Worm (Caenorhabditis elegans) whole organism, young adult: ENCODE data around the gene gst-18.

Experiments
- C06A6.2 ChIP-seq: fragments of 200-800 bp; sonication (Bioruptor generic); conservative IDR thresholded peaks from 2 replicates; pipeline ENCODE4 v1.3.6; 2022; ENCODE audit warnings: missing genetic modification characterization, missing compliant biosample characterization
- ZK185.1 ChIP-seq: sonication (generic microtip); optimal IDR thresholded peaks from 2 replicates; lab custom pipeline; 2016; ENCODE audit warnings: mild to moderate bottlenecking, missing genetic modification characterization, missing compliant biosample characterization; ENCODE audit not compliant: poor library complexity, severe bottlenecking
- dpl-1 ChIP-seq: fragments of 150-350 bp; optimal IDR thresholded peaks from 2 replicates; lab custom pipeline; 2014; ENCODE audit warnings: missing biosample characterization, missing genetic modification reagents, missing genetic modification characterization
- fkh-3 ChIP-seq: sonication (generic microtip); optimal IDR thresholded peaks from 2 replicates; lab custom pipeline; 2016; ENCODE audit warnings: mild to moderate bottlenecking, missing genetic modification characterization, missing compliant biosample characterization
- hrde-1 ChIP-seq: sonication (generic microtip); optimal IDR thresholded peaks from 2 replicates; lab custom pipeline; 2016; ENCODE audit warnings: missing genetic modification characterization, mild to moderate bottlenecking, missing compliant biosample characterization, moderate library complexity, missing genotype, missing genetic modification reagents, borderline replicate concordance
- lin-35 ChIP-seq, 3 experiments: fragments of 150-350 bp in 2 of 3; sonication (generic microtip) in 1 of 3; optimal IDR thresholded peaks; 2 replicates each; lab custom pipeline; 2014 to 2018; ENCODE audit warnings: missing biosample characterization in 3 of 3, missing genetic modification characterization in 3 of 3, missing genetic modification reagents in 3 of 3
- lir-1 ChIP-seq: fragments of 200-800 bp; sonication (Bioruptor generic); conservative IDR thresholded peaks from 2 replicates; pipeline ENCODE4 v1.3.6; 2022; ENCODE audit warnings: missing genetic modification reagents, missing genetic modification characterization, missing compliant biosample characterization
- mxl-1 ChIP-seq: sonication (generic microtip); optimal IDR thresholded peaks from 2 replicates; lab custom pipeline; 2016; ENCODE audit warnings: missing genetic modification characterization, missing compliant biosample characterization
- nhr-80 ChIP-seq: sonication (generic microtip); optimal IDR thresholded peaks from 2 replicates; lab custom pipeline; 2016; ENCODE audit warnings: missing genetic modification characterization, missing compliant biosample characterization
- pha-4 ChIP-seq: fragments of 150-350 bp; sonication (generic microtip); optimal IDR thresholded peaks from 2 replicates; lab custom pipeline; 2014; ENCODE audit warnings: missing biosample characterization, missing genetic modification reagents, missing genetic modification characterization
- snpc-1.1 ChIP-seq: sonication (generic microtip); optimal IDR thresholded peaks from 2 replicates; lab custom pipeline; 2017; ENCODE audit warnings: missing genetic modification characterization, mild to moderate bottlenecking, missing compliant biosample characterization, antibody characterized with exemption, moderate library complexity, missing genotype, missing genetic modification reagents; ENCODE audit not compliant: insufficient read depth
- zfh-2 ChIP-seq: fragments of 200-800 bp; sonication (Bioruptor generic); conservative IDR thresholded peaks from 2 replicates; pipeline ENCODE4 v1.3.6; 2022; ENCODE audit warnings: missing genetic modification reagents, missing genetic modification characterization, missing compliant biosample characterization

DNA sequence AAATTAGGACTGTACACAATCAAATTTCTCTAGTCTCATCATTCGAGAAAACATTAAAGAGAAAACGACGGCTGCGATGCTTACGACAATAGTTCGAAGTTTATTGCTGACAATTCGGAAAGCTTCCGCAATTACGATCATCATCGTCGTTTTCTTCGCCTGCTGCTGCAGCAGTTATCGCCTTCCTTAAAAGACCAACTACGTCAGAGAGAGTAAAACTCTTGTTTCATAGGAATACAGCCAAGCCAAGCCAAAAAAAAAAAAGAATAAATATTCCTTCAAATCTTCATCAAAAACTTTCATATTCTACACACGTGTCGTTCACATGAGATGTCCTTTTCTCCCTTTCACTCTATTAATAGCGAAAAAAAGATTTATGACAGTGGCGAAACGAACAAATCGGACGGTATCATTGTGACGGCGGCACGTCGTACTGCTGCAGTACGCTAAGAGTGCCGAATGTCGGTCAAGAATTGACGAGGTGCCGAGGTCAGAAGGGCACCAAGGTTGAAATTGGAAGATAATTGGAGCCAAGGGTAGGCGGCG, 49.2 kb upstream of the gst-18 start:
- TF ChIP-seq C06A6.2 (GFP tag; lab: Robert Waterston, UW) (no peak), dpl-1 (GFP tag; lab: Kevin White, UChicago) (no peak), pha-4 (tag; lab: Kevin White, UChicago) (no peak), mxl-1 (no peak), snpc-1.1 (tag; lab: Kevin White, UChicago) (no peak), fkh-3 (tag; lab: Kevin White, UChicago) (no peak), lin-35 (GFP tag; optimal IDR thresholded peaks at IDR 0.05; lab: Kevin White, UChicago) (no peak), nhr-80 (tag; lab: Kevin White, UChicago) (no peak), zfh-2 (GFP tag; lab: Robert Waterston, UW) (no peak), hrde-1 (no peak), ZK185.1 (no peak), lir-1 (GFP tag; lab: Robert Waterston, UW) (no peak)
